Fruit fly (Drosophila melanogaster): ENCODE results near the gene CG14443.
A peak's percentile ranks its signal among the peaks of the same experiment; 100 is the strongest.

The CG14443 gene

DNA sequence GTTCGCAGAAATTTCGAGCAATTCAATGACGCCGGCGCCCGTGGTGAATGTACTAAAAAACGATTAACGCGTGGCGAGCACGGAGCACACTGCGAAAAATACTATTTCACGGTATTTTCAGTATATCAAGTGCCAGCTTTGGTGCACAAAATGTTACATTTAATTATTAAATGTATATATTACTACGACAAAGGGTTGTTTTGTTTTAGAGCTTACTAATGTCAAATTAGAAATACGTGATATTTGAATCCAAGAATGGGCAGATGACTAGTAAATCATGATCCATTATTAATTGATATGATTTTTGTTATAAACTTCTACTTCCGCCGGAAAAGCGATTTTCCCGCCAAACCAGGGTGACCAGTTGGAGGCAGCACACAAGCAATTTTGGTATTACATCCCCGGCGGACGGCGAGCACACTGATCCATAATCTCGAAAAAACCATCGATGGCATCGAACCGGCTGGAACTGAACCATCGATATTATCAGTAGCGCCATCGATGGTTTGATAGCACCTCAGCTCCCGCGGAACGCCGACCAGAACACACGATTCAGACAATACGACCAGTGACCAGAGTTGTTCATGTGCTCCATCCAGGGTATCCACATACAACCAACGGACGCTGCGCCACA, 20.6 kb downstream of the CG14443 start, which contains the start of the genes CG3226 and Cdc7 (continued):
- peak; percentile 41; the same call in 2 of the 3 replicates for TF ChIP-seq tgo (GFP tag; IDR thresholded peaks at IDR 0.05)
- TF ChIP-seq az2 (GFP tag; optimal IDR thresholded peaks at IDR 0.05): peak; percentile 48
- peak; percentile 41 for TF ChIP-seq emc (GFP tag; optimal IDR thresholded peaks at IDR 0.05)
- peak; percentile 76 for TF ChIP-seq CG5180 (GFP tag; optimal IDR thresholded peaks at IDR 0.05)
- TF ChIP-seq lab (GFP tag; optimal IDR thresholded peaks at IDR 0.05): peak; percentile 90
- peak; percentile 44; the same call in 1 of the 2 replicates for TF ChIP-seq CG14441 (GFP tag; IDR thresholded peaks at IDR 0.05)
- peak; percentile 74 for TF ChIP-seq gcm (GFP tag; optimal IDR thresholded peaks at IDR 0.05)
- no peak for TF ChIP-seq fd96Cb (tag; optimal IDR thresholded peaks at IDR 0.05)
- peak; percentile 47 for TF ChIP-seq kah (GFP tag; optimal IDR thresholded peaks at IDR 0.05)
- peak; percentile 59 for TF ChIP-seq CG6683 (GFP tag; optimal IDR thresholded peaks at IDR 0.05)
- peak; percentile 87 for TF ChIP-seq CG13296 (GFP tag; optimal IDR thresholded peaks at IDR 0.05)
- TF ChIP-seq pho (GFP tag; optimal IDR thresholded peaks at IDR 0.05): peak; percentile 58
- no peak for TF ChIP-seq CG8478 (optimal IDR thresholded peaks at IDR 0.05)
- no peak for TF ChIP-seq CG1602 (GFP tag; optimal IDR thresholded peaks at IDR 0.05)
- TF ChIP-seq CG15269 (tag; optimal IDR thresholded peaks at IDR 0.05): peak; percentile 73
- TF ChIP-seq toy (GFP tag; IDR thresholded peaks at IDR 0.05): no peak
- TF ChIP-seq wdn (GFP tag; IDR thresholded peaks at IDR 0.05): no peak
- peak; percentile 78 for TF ChIP-seq CG2875 (GFP tag; optimal IDR thresholded peaks at IDR 0.05)
- no peak for TF ChIP-seq dan (GFP tag; IDR thresholded peaks at IDR 0.05)
- peak; percentile 10 for TF ChIP-seq CG15479 (GFP tag; optimal IDR thresholded peaks at IDR 0.05)
- TF ChIP-seq CG17328 (GFP tag; IDR thresholded peaks at IDR 0.05): peak; percentile 47; the same call in 1 of the 2 replicates
- no peak for TF ChIP-seq Nf-YA (GFP tag; IDR thresholded peaks at IDR 0.05)
- peak; percentile 10 for TF ChIP-seq CG15696 (tag; optimal IDR thresholded peaks at IDR 0.05)
- TF ChIP-seq her (GFP tag; optimal IDR thresholded peaks at IDR 0.05): no peak
- TF ChIP-seq CG43689 (GFP tag; IDR thresholded peaks at IDR 0.05): peak; percentile 32; the same call in 1 of the 2 replicates
- TF ChIP-seq dysf (GFP tag; IDR thresholded peaks at IDR 0.05): peak; percentile 51; the same call in 1 of the 3 replicates
- no peak for TF ChIP-seq Aef1 (GFP tag; IDR thresholded peaks at IDR 0.05)
- TF ChIP-seq cas (GFP tag; IDR thresholded peaks at IDR 0.05): no peak
- no peak for TF ChIP-seq hth (optimal IDR thresholded peaks at IDR 0.05)
- peak; percentile 47 for TF ChIP-seq CG8281 (tag; optimal IDR thresholded peaks at IDR 0.05)
- 0 out of 2 replicates have a peak, but pooled peaks have one; percentile 8 for TF ChIP-seq CG4360 (GFP tag; IDR thresholded peaks at IDR 0.05)
- TF ChIP-seq CG17802 (tag; optimal IDR thresholded peaks at IDR 0.05): peak; percentile 38
- TF ChIP-seq CG34422 (GFP tag; IDR thresholded peaks at IDR 0.05): peak; percentile 67; the same call in 1 of the 3 replicates
- no peak for TF ChIP-seq ken (GFP tag; IDR thresholded peaks at IDR 0.05)
- peak; percentile 76 for TF ChIP-seq CG12104 (GFP tag; optimal IDR thresholded peaks at IDR 0.05)
- TF ChIP-seq CG15601 (tag; optimal IDR thresholded peaks at IDR 0.05): peak; percentile 71
- peak; percentile 10 for TF ChIP-seq gcm2 (GFP tag; optimal IDR thresholded peaks at IDR 0.05)
- peak; percentile 62 for TF ChIP-seq CG15011 (GFP tag; optimal IDR thresholded peaks at IDR 0.05)
- TF ChIP-seq CG10565 (GFP tag; optimal IDR thresholded peaks at IDR 0.05): no peak
- peak; percentile 76 for TF ChIP-seq CG31441 (GFP tag; IDR thresholded peaks at IDR 0.05)
- TF ChIP-seq CG11093 (GFP tag; IDR thresholded peaks at IDR 0.05): no peak
- no peak for TF ChIP-seq Awh (GFP tag; IDR thresholded peaks at IDR 0.05)
- peak; percentile 0 for TF ChIP-seq fu2 (GFP tag; optimal IDR thresholded peaks at IDR 0.05)
- TF ChIP-seq CG9932 (GFP tag; IDR thresholded peaks at IDR 0.05): peak; percentile 59
- TF ChIP-seq CG6854 (GFP tag; optimal IDR thresholded peaks at IDR 0.05): peak; percentile 75
- no peak for TF ChIP-seq Abd-B (GFP tag; optimal IDR thresholded peaks at IDR 0.05)
- TF ChIP-seq repo (GFP tag; optimal IDR thresholded peaks at IDR 0.05): peak; percentile 35
- peak; percentile 58; the same call in 1 of the 3 replicates for TF ChIP-seq hb (GFP tag; IDR thresholded peaks at IDR 0.05; ENCODE audit: partially characterized antibody)
- TF ChIP-seq CG10274 (GFP tag; optimal IDR thresholded peaks at IDR 0.05): peak; percentile 57
- TF ChIP-seq dimm (GFP tag; IDR thresholded peaks at IDR 0.05): no peak
- TF ChIP-seq Dip3 (GFP tag; optimal IDR thresholded peaks at IDR 0.05): peak; percentile 28

Data from whole organism, embryonic.